Worm (Caenorhabditis elegans): ENCODE measurements around the gene ssp-10.

DNA sequence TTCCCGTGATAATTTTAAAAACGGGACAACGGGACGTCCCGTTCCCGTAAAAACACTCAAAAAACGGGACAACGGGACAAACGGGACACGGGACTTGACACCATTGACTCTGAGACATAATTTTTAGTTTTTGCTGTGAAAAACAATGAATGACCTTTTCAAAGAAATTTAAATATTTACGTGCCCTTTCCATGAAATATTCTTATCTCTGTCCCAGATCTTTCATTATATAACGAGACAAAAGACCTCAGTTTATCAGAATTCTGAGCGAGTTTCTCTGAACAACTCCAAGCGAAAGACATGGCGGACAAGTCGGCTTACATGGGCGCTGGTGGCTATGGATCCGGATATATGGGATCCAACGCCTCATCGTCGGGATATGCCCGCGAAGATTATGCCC lies 7.1 kb downstream of the ssp-10 start, which contains the start of gene nspd-2:
- no peak for TF ChIP-seq fkh-10 (GFP tag; optimal IDR thresholded peaks at IDR 0.05)
- TF ChIP-seq pqm-1 (tag; optimal IDR thresholded peaks at IDR 0.05): no peak
